Fruit fly (Drosophila melanogaster): ENCODE data around the gene Sfp24Bc.
A peak's percentile ranks its signal among the peaks of the same experiment; 100 is the strongest.

Gene Sfp24Bc

DNA sequence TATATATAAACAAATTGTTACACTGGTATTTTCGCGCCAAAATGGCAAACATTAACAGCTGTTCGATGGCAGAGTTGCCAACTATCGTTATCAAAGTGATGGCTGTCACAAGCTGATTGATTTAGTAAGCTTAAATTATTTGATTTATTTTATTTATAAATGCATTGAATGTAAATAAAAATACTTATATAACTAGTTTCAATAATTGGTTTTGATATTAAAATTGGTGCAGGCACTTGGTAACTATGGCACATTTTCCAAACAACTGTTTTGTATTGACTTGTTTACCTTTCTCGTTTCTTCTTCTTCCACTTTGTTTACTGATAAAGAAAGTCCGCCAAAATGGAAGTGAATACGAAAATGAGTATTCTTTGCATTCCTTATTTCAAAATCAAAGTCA, 41.3 kb upstream of the Sfp24Bc start, which contains the start of gene cutlet (continued):
- TF ChIP-seq crp (GFP tag; optimal IDR thresholded peaks at IDR 0.05) (peak; percentile 81 to 97), ken (GFP tag; IDR thresholded peaks at IDR 0.05) (no peak), ind (GFP tag; optimal IDR thresholded peaks at IDR 0.05) (no peak), CG31441 (GFP tag; IDR thresholded peaks at IDR 0.05) (no peak), peb (GFP tag; IDR thresholded peaks at IDR 0.05) (no peak), HLH54F (GFP tag; optimal IDR thresholded peaks at IDR 0.05) (no peak), insv (GFP tag; optimal IDR thresholded peaks at IDR 0.05) (no peak), Bdp1 (GFP tag; optimal IDR thresholded peaks at IDR 0.05) (no peak), E2f1 (GFP tag; IDR thresholded peaks at IDR 0.05) (peak; percentile 86), sens (GFP tag) (peak; percentile 63), CG1792 (GFP tag; optimal IDR thresholded peaks at IDR 0.05) (no peak), HmgZ (tag; optimal IDR thresholded peaks at IDR 0.05) (peak; percentile 6), CG12391 (tag; optimal IDR thresholded peaks at IDR 0.05) (no peak), ro (GFP tag; IDR thresholded peaks at IDR 0.05) (no peak), NC2α (GFP tag; optimal IDR thresholded peaks at IDR 0.05) (no peak), amos (GFP tag; IDR thresholded peaks at IDR 0.05; ENCODE audit: partially characterized antibody) (peak; percentile 22; the same call in 1 of the 2 replicates), CG6272 (GFP tag; IDR thresholded peaks at IDR 0.05) (no peak), Optix (GFP tag; IDR thresholded peaks at IDR 0.05) (no peak), CG17385 (GFP tag; optimal IDR thresholded peaks at IDR 0.05) (peak; percentile 75), CG17361 (GFP tag; IDR thresholded peaks at IDR 0.05) (0 out of 3 replicates have a peak, but pooled peaks have one; percentile 8), gce (GFP tag; IDR thresholded peaks at IDR 0.05) (no peak), az2 (GFP tag; optimal IDR thresholded peaks at IDR 0.05) (no peak), CG10267 (tag; optimal IDR thresholded peaks at IDR 0.05) (peak; percentile 6), Abd-B (GFP tag; optimal IDR thresholded peaks at IDR 0.05) (peak; percentile 22), CG18011 (GFP tag; optimal IDR thresholded peaks at IDR 0.05) (peak; percentile 97), Xrp1 (GFP tag; IDR thresholded peaks at IDR 0.05) (no peak), Dll (GFP tag; IDR thresholded peaks at IDR 0.05; ENCODE audit: partially characterized antibody) (peak; percentile 23; the same call in 1 of the 4 replicates), NK7.1 (GFP tag; optimal IDR thresholded peaks at IDR 0.05) (no peak), Dp (GFP tag; optimal IDR thresholded peaks at IDR 0.05) (peak; percentile 85), vfl (GFP tag; optimal IDR thresholded peaks at IDR 0.05) (no peak), Dip3 (GFP tag; optimal IDR thresholded peaks at IDR 0.05) (no peak), Nf-YC (tag; optimal IDR thresholded peaks at IDR 0.05) (peak; percentile 16), row (GFP tag; IDR thresholded peaks at IDR 0.05) (no peak), CG4617 (GFP tag; optimal IDR thresholded peaks at IDR 0.05; ENCODE audit: borderline replicate concordance) (peak; percentile 6), klu (GFP tag; IDR thresholded peaks at IDR 0.05) (no peak), CG4854 (GFP tag; optimal IDR thresholded peaks at IDR 0.05) (peak; percentile 85), CG1647 (GFP tag; optimal IDR thresholded peaks at IDR 0.05) (no peak), CHES-1-like (GFP tag; optimal IDR thresholded peaks at IDR 0.05) (no peak), E2f2 (GFP tag; IDR thresholded peaks at IDR 0.05) (peak; percentile 91), CTCF (GFP tag; optimal IDR thresholded peaks at IDR 0.05) (peak; percentile 6), CG2202 (tag; optimal IDR thresholded peaks at IDR 0.05) (no peak), CG18262 (tag; optimal IDR thresholded peaks at IDR 0.05) (no peak), eve (GFP tag; optimal IDR thresholded peaks at IDR 0.05) (peak in 1 of 2 experiments; percentile 27), CG2875 (GFP tag; optimal IDR thresholded peaks at IDR 0.05) (no peak), pho (GFP tag; optimal IDR thresholded peaks at IDR 0.05) (no peak), CG14014 (GFP tag; IDR thresholded peaks at IDR 0.05) (no peak), CG32772 (GFP tag; IDR thresholded peaks at IDR 0.05) (no peak), gfzf (GFP tag; optimal IDR thresholded peaks at IDR 0.05) (peak; percentile 25), CG13287 (GFP tag; IDR thresholded peaks at IDR 0.05; ENCODE audit: partially characterized antibody) (peak; percentile 52; the same call in 1 of the 2 replicates), Hsf (GFP tag; optimal IDR thresholded peaks at IDR 0.05) (no peak), CG10979 (tag; optimal IDR thresholded peaks at IDR 0.05) (no peak), H15 (GFP tag; IDR thresholded peaks at IDR 0.05) (no peak), HLHmδ (GFP tag; optimal IDR thresholded peaks at IDR 0.05) (no peak)
